Fruit fly (Drosophila melanogaster) whole organism, prepupa: ENCODE data around the gene CG17776.

Experiments used
- Blimp-1 ChIP-seq: fragments of 200-800 bp; sonication (Bioruptor generic); optimal IDR thresholded peaks from 3 replicates; lab custom pipeline; 2017; ENCODE audit warnings: missing biosample characterization, missing genetic modification characterization, mild to moderate bottlenecking, moderate library complexity, missing genetic modification reagents
- CG10631 ChIP-seq: fragments of 200-800 bp; sonication (Bioruptor generic); optimal IDR thresholded peaks from 2 replicates; lab custom pipeline; 2016; ENCODE audit warnings: missing biosample characterization, missing genetic modification characterization
- CG10669 ChIP-seq: fragments of 200-800 bp; sonication (Bioruptor generic); optimal IDR thresholded peaks from 3 replicates; lab custom pipeline; 2018; ENCODE audit warnings: missing biosample characterization, mild to moderate bottlenecking, missing genetic modification characterization, moderate library complexity
- CG11294 ChIP-seq: fragments of 200-800 bp; sonication (Bioruptor generic); IDR thresholded peaks from 2 replicates; pipeline ENCODE4 v1.3.6; 2022; ENCODE audit warnings: missing biosample characterization, missing genetic modification characterization
- CG11762 ChIP-seq: fragments of 200-800 bp; sonication (Bioruptor generic); optimal IDR thresholded peaks from 3 replicates; lab custom pipeline; 2016; ENCODE audit warnings: missing biosample characterization, missing genetic modification characterization; ENCODE audit not compliant: insufficient read depth
- CG11902 ChIP-seq: fragments of 200-800 bp; sonication (Bioruptor generic); optimal IDR thresholded peaks from 3 replicates; lab custom pipeline; 2016; ENCODE audit warnings: missing biosample characterization, missing genetic modification characterization
- CG15336 ChIP-seq: fragments of 200-800 bp; sonication (Bioruptor generic); IDR thresholded peaks from 2 replicates; pipeline ENCODE4 v1.3.6; 2022; ENCODE audit warnings: missing biosample characterization, missing genetic modification characterization
- CG1621 ChIP-seq: fragments of 200-800 bp; sonication (Bioruptor generic); optimal IDR thresholded peaks from 3 replicates; lab custom pipeline; 2018; ENCODE audit warnings: missing biosample characterization, mild to moderate bottlenecking, missing genetic modification characterization
- CG16779 ChIP-seq: fragments of 200-800 bp; sonication (Bioruptor generic); optimal IDR thresholded peaks from 3 replicates; lab custom pipeline; 2017; ENCODE audit warnings: missing biosample characterization, mild to moderate bottlenecking, missing genetic modification characterization
- CG3032 ChIP-seq: fragments of 200-800 bp; optimal IDR thresholded peaks from 2 replicates; lab custom pipeline; 2019; ENCODE audit warnings: missing biosample characterization, mild to moderate bottlenecking, missing genetic modification characterization, moderate library complexity
- CG31627 ChIP-seq: fragments of 200-800 bp; sonication (Bioruptor generic); optimal IDR thresholded peaks from 3 replicates; lab custom pipeline; 2016; ENCODE audit warnings: missing biosample characterization, missing genetic modification characterization
- CG34406 ChIP-seq: fragments of 200-800 bp; sonication (Bioruptor generic); optimal IDR thresholded peaks from 3 replicates; lab custom pipeline; 2016; ENCODE audit warnings: missing biosample characterization, missing genetic modification characterization
- CG3919 ChIP-seq: fragments of 200-800 bp; sonication (Bioruptor generic); optimal IDR thresholded peaks from 3 replicates; lab custom pipeline; 2016; ENCODE audit warnings: missing biosample characterization, missing genetic modification characterization
- CG4318 ChIP-seq: fragments of 200-800 bp; sonication (Bioruptor generic); optimal IDR thresholded peaks from 3 replicates; lab custom pipeline; 2017; ENCODE audit warnings: missing biosample characterization, mild to moderate bottlenecking, missing genetic modification characterization
- CG6163 ChIP-seq: fragments of 200-800 bp; sonication (Bioruptor generic); IDR thresholded peaks from 3 replicates; pipeline ENCODE4 v1.3.6; 2022; ENCODE audit warnings: missing biosample characterization, missing genetic modification characterization
- CG6276 ChIP-seq: fragments of 200-800 bp; sonication (Bioruptor generic); optimal IDR thresholded peaks from 2 replicates; lab custom pipeline; 2017; ENCODE audit warnings: missing biosample characterization, mild to moderate bottlenecking, missing genetic modification characterization
- CG6792 ChIP-seq: fragments of 200-800 bp; sonication (Bioruptor generic); optimal IDR thresholded peaks from 3 replicates; lab custom pipeline; 2016; ENCODE audit warnings: missing biosample characterization, missing genetic modification characterization
- CG6808 ChIP-seq: fragments of 200-800 bp; sonication (Bioruptor generic); optimal IDR thresholded peaks from 3 replicates; lab custom pipeline; 2017; ENCODE audit warnings: missing biosample characterization, missing genetic modification characterization, mild to moderate bottlenecking, moderate library complexity, missing genetic modification reagents
- CG7368 ChIP-seq: fragments of 200-800 bp; sonication (Bioruptor generic); optimal IDR thresholded peaks from 3 replicates; lab custom pipeline; 2016; ENCODE audit warnings: missing biosample characterization, missing genetic modification characterization
- CG8119 ChIP-seq: fragments of 200-800 bp; sonication (Bioruptor generic); IDR thresholded peaks from 3 replicates; pipeline ENCODE4 v1.3.6; 2022; ENCODE audit warnings: missing biosample characterization, missing genetic modification characterization
- CG8632 ChIP-seq: fragments of 200-800 bp; sonication (Bioruptor generic); optimal IDR thresholded peaks from 3 replicates; lab custom pipeline; 2016; ENCODE audit warnings: missing biosample characterization, missing genetic modification characterization
- CG9139 ChIP-seq: fragments of 200-800 bp; sonication (Bioruptor generic); optimal IDR thresholded peaks from 3 replicates; lab custom pipeline; 2017; ENCODE audit warnings: missing biosample characterization, mild to moderate bottlenecking, missing genetic modification characterization
- Eip75B ChIP-seq: fragments of 200-800 bp; sonication (Bioruptor generic); optimal IDR thresholded peaks from 3 replicates; lab custom pipeline; 2016; ENCODE audit warnings: missing biosample characterization, missing genetic modification characterization
- Eip93F ChIP-seq: fragments of 200-800 bp; sonication (Bioruptor generic); optimal IDR thresholded peaks from 2 replicates; lab custom pipeline; 2016; ENCODE audit warnings: missing biosample characterization, mild to moderate bottlenecking, missing genetic modification characterization
- Ets21C ChIP-seq: fragments of 200-800 bp; sonication (Bioruptor generic); optimal IDR thresholded peaks from 3 replicates; lab custom pipeline; 2016; ENCODE audit warnings: missing biosample characterization, missing genetic modification characterization
- Gug ChIP-seq: fragments of 200-800 bp; sonication (Bioruptor generic); IDR thresholded peaks from 2 replicates; pipeline ENCODE4 v1.3.6; 2022; ENCODE audit warnings: missing biosample characterization, missing genetic modification characterization
- Hr38 ChIP-seq: sonication (Bioruptor generic); optimal IDR thresholded peaks from 2 replicates; lab custom pipeline; 2016; ENCODE audit warnings: missing biosample characterization, missing genetic modification characterization
- Hr39 ChIP-seq: fragments of 200-800 bp; sonication (Bioruptor generic); optimal IDR thresholded peaks from 2 replicates; lab custom pipeline; 2016; ENCODE audit warnings: missing biosample characterization, missing genetic modification characterization
- Hr4 ChIP-seq: fragments of 200-800 bp; sonication (Bioruptor generic); optimal IDR thresholded peaks from 3 replicates; lab custom pipeline; 2016; ENCODE audit warnings: missing biosample characterization, missing genetic modification characterization
- Met ChIP-seq: fragments of 200-800 bp; sonication (Bioruptor generic); optimal IDR thresholded peaks from 3 replicates; lab custom pipeline; 2016; ENCODE audit warnings: missing biosample characterization, missing genetic modification characterization
- OdsH ChIP-seq: fragments of 200-800 bp; sonication (Bioruptor generic); optimal IDR thresholded peaks from 3 replicates; lab custom pipeline; 2016; ENCODE audit warnings: missing biosample characterization, missing genetic modification characterization
- Smox ChIP-seq: fragments of 200-800 bp; sonication (Bioruptor generic); optimal IDR thresholded peaks from 3 replicates; lab custom pipeline; 2016; ENCODE audit warnings: missing biosample characterization, missing genetic modification characterization
- Sox102F ChIP-seq: fragments of 200-800 bp; sonication (Bioruptor generic); optimal IDR thresholded peaks from 2 replicates; lab custom pipeline; 2016; ENCODE audit warnings: missing biosample characterization, mild to moderate bottlenecking, missing genetic modification characterization
- Sox14 ChIP-seq: fragments of 200-800 bp; sonication (Bioruptor generic); optimal IDR thresholded peaks from 3 replicates; lab custom pipeline; 2016; ENCODE audit warnings: missing biosample characterization, missing genetic modification characterization
- Sox15 ChIP-seq: fragments of 200-800 bp; sonication (Bioruptor generic); optimal IDR thresholded peaks from 3 replicates; lab custom pipeline; 2016; ENCODE audit warnings: missing biosample characterization, missing genetic modification characterization
- achi ChIP-seq: fragments of 200-800 bp; sonication (Bioruptor generic); optimal IDR thresholded peaks from 3 replicates; lab custom pipeline; 2016; ENCODE audit warnings: missing biosample characterization, missing genetic modification characterization
- acj6 ChIP-seq: fragments of 200-800 bp; sonication (Bioruptor generic); optimal IDR thresholded peaks from 3 replicates; lab custom pipeline; 2016; ENCODE audit warnings: missing biosample characterization, missing genetic modification characterization
- cyc ChIP-seq: fragments of 200-800 bp; sonication (Bioruptor generic); optimal IDR thresholded peaks from 3 replicates; lab custom pipeline; 2016; ENCODE audit warnings: missing biosample characterization, missing genetic modification characterization
- dac ChIP-seq: fragments of 200-800 bp; sonication (Bioruptor generic); optimal IDR thresholded peaks from 2 replicates; lab custom pipeline; 2017; ENCODE audit warnings: missing biosample characterization, mild to moderate bottlenecking, missing genetic modification characterization
- dsx ChIP-seq: fragments of 200-800 bp; optimal IDR thresholded peaks from 3 replicates; lab custom pipeline; 2019; ENCODE audit warnings: missing biosample characterization, mild to moderate bottlenecking, missing genetic modification characterization, moderate library complexity; ENCODE audit not compliant: poor library complexity, severe bottlenecking
- eg ChIP-seq: fragments of 200-800 bp; sonication (Bioruptor generic); IDR thresholded peaks from 3 replicates; pipeline ENCODE4 v1.3.6; 2022; ENCODE audit warnings: missing biosample characterization, missing genetic modification characterization
- esn ChIP-seq: fragments of 200-800 bp; sonication (Bioruptor generic); optimal IDR thresholded peaks from 2 replicates; lab custom pipeline; 2016; ENCODE audit warnings: missing biosample characterization, mild to moderate bottlenecking, missing genetic modification characterization, moderate library complexity
- fd85E ChIP-seq: fragments of 200-800 bp; sonication (Bioruptor generic); optimal IDR thresholded peaks from 3 replicates; lab custom pipeline; 2016; ENCODE audit warnings: missing biosample characterization, missing genetic modification characterization
- fkh ChIP-seq: fragments of 200-800 bp; sonication (Bioruptor generic); optimal IDR thresholded peaks from 3 replicates; lab custom pipeline; 2017; ENCODE audit warnings: missing biosample characterization, mild to moderate bottlenecking, missing genetic modification characterization, moderate library complexity
- lz ChIP-seq: fragments of 200-800 bp; sonication (Bioruptor generic); optimal IDR thresholded peaks from 3 replicates; lab custom pipeline; 2016; ENCODE audit warnings: missing biosample characterization, missing genetic modification characterization
- net ChIP-seq: fragments of 200-800 bp; sonication (Bioruptor generic); optimal IDR thresholded peaks from 3 replicates; lab custom pipeline; 2016; ENCODE audit warnings: missing biosample characterization, missing genetic modification characterization
- pdm3 ChIP-seq: fragments of 200-800 bp; sonication (Bioruptor generic); optimal IDR thresholded peaks from 3 replicates; lab custom pipeline; 2016; ENCODE audit warnings: missing biosample characterization, missing genetic modification characterization
- salr ChIP-seq, 2 experiments: fragments of 200-800 bp; sonication (Bioruptor generic); optimal IDR thresholded peaks; 3 replicates each; lab custom pipeline; 2016 to 2018; ENCODE audit warnings: missing biosample characterization in 2 of 2, missing genetic modification characterization in 2 of 2, mild to moderate bottlenecking in 1 of 2
- spab ChIP-seq: fragments of 200-800 bp; sonication (Bioruptor generic); optimal IDR thresholded peaks from 2 replicates; lab custom pipeline; 2017; ENCODE audit warnings: missing biosample characterization, mild to moderate bottlenecking, missing genetic modification characterization, missing genetic modification reagents
- ss ChIP-seq, 2 experiments: fragments of 200-800 bp; sonication (Bioruptor generic); optimal IDR thresholded peaks; 2 replicates in 1 of 2; 3 replicates in 1 of 2; lab custom pipeline; 2017 to 2018; ENCODE audit warnings: mild to moderate bottlenecking in 2 of 2, missing biosample characterization in 2 of 2, missing genetic modification characterization in 2 of 2, moderate library complexity in 1 of 2
- svp ChIP-seq: fragments of 200-800 bp; sonication (Bioruptor generic); peaks from one replicate; lab custom pipeline; 2016; ENCODE audit warnings: missing biosample characterization, missing genetic modification characterization
- topi ChIP-seq: fragments of 200-800 bp; sonication (Bioruptor generic); optimal IDR thresholded peaks from 3 replicates; lab custom pipeline; 2016; ENCODE audit warnings: missing biosample characterization, missing genetic modification characterization
- vri ChIP-seq: fragments of 200-800 bp; sonication (Bioruptor generic); optimal IDR thresholded peaks from 3 replicates; lab custom pipeline; 2016; ENCODE audit warnings: missing biosample characterization, mild to moderate bottlenecking, missing genetic modification characterization

Gene CG17776

DNA sequence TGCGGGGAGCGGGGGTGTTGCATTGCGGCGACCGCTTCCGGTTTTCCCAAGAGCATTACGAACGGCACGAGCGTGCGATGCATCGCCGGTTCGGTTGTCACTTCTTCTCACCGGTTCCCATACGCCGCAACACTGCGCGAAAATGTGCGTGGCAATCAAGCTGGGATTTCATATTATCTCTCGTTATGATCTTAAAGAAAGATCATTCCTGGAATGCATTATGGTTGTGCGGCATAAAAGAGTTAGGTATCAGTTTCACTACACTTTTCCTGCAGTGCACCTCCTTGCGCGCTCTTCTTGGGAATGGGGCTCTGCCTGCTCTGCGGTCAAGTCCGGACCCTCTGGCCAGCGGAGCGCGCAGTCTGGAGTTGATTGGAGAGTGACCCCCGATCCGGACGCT lies 18.4 kb upstream of the CG17776 start:
- TF ChIP-seq spab (GFP tag; lab: Kevin White, UChicago) (no peak), Hr38 (GFP tag; lab: Kevin White, UChicago) (no peak), CG10669 (no peak), pdm3 (GFP tag; lab: Kevin White, UChicago) (peak; percentile 56), Eip75B (GFP tag; lab: Kevin White, UChicago) (no peak), dsx (GFP tag; lab: Kevin White, UChicago) (no peak), CG4318 (GFP tag; lab: Kevin White, UChicago) (peak; percentile 58), achi (GFP tag; lab: Kevin White, UChicago) (peak; percentile 40), lz (GFP tag; lab: Kevin White, UChicago) (no peak), Hr39 (GFP tag; lab: Kevin White, UChicago) (no peak), CG9139 (GFP tag; lab: Kevin White, UChicago) (no peak), vri (GFP tag; lab: Kevin White, UChicago) (no peak), Gug (GFP tag; lab: Robert Waterston, UW) (peak; percentile 76), CG6163 (GFP tag; lab: Robert Waterston, UW) (peak; percentile 83), CG3032 (tag; lab: Kevin White, UChicago) (no peak), Hr4 (GFP tag; lab: Kevin White, UChicago) (peak; percentile 81), Blimp-1 (GFP tag; lab: Kevin White, UChicago) (no peak), OdsH (GFP tag; lab: Kevin White, UChicago) (peak; percentile 42), Met (GFP tag; lab: Kevin White, UChicago) (no peak), acj6 (GFP tag; lab: Kevin White, UChicago) (no peak), CG11294 (GFP tag; lab: Robert Waterston, UW) (peak; percentile 63), salr (GFP tag; optimal IDR thresholded peaks at IDR 0.05; lab: Kevin White, UChicago) (peak in 1 of 2 experiments; percentile 8), CG8119 (GFP tag; lab: Robert Waterston, UW) (peak; percentile 85), CG6808 (GFP tag; lab: Kevin White, UChicago) (no peak), Eip93F (GFP tag; lab: Kevin White, UChicago) (no peak), dac (GFP tag; lab: Kevin White, UChicago) (peak; percentile 48), esn (GFP tag; lab: Kevin White, UChicago) (no peak), fkh (no peak), svp (GFP tag; lab: Kevin White, UChicago) (peak; percentile 64), CG11902 (GFP tag; lab: Kevin White, UChicago) (no peak), topi (no peak), CG31627 (no peak), CG16779 (tag; lab: Kevin White, UChicago) (no peak), net (peak; percentile 43), Sox102F (no peak), Smox (GFP tag; lab: Kevin White, UChicago) (no peak), CG15336 (peak; percentile 89), eg (GFP tag; lab: Robert Waterston, UW) (peak; percentile 90), CG6276 (GFP tag; lab: Kevin White, UChicago) (peak; percentile 63), CG7368 (no peak), CG6792 (GFP tag; lab: Kevin White, UChicago) (no peak), cyc (GFP tag; lab: Kevin White, UChicago) (no peak), CG34406 (GFP tag; lab: Kevin White, UChicago) (no peak), Ets21C (GFP tag; lab: Kevin White, UChicago) (no peak), CG11762 (GFP tag; lab: Kevin White, UChicago) (no peak), Sox14 (peak; percentile 8), fd85E (GFP tag; lab: Kevin White, UChicago) (no peak), CG10631 (GFP tag; lab: Kevin White, UChicago) (peak; percentile 10), CG3919 (peak; percentile 47), CG8632 (no peak), Sox15 (no peak), CG1621 (tag; lab: Kevin White, UChicago) (no peak), ss (GFP tag; optimal IDR thresholded peaks at IDR 0.05; lab: Kevin White, UChicago) (no peak)
